Fruit fly (Drosophila melanogaster): ENCODE results near the gene cl.

DNA sequence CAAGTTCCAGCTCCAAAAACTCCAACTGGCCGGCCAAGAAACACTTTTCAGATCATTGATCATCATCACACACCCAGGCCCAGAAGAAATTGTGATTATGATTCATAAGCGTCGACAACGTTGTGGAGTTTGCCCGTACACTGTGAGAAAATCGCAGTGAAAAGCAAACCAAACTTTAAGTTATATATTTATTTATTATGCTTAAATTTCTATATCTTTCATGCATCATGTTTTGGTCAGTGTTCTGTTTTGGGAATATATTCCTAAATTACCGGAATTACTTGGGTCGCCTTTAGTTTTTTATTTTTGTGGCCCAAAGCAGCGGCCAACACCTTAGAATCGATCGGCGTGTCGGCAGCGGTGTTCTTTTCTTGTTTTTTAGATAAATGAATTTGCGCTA is 14.8 kb upstream of the cl start:
- TF ChIP-seq CG10631 (GFP tag; optimal IDR thresholded peaks at IDR 0.05) (peak; percentile 35), fkh (GFP tag; optimal IDR thresholded peaks at IDR 0.05) (no peak), dac (GFP tag; optimal IDR thresholded peaks at IDR 0.05) (no peak), CG15336 (GFP tag; IDR thresholded peaks at IDR 0.05) (no peak), net (GFP tag; optimal IDR thresholded peaks at IDR 0.05) (no peak), Ets96B (tag; optimal IDR thresholded peaks at IDR 0.05) (no peak), vri (GFP tag; optimal IDR thresholded peaks at IDR 0.05) (peak; percentile 34), Blimp-1 (GFP tag; optimal IDR thresholded peaks at IDR 0.05) (no peak), acj6 (GFP tag; optimal IDR thresholded peaks at IDR 0.05) (no peak), Met (GFP tag; optimal IDR thresholded peaks at IDR 0.05) (peak; percentile 41), Sox15 (GFP tag; optimal IDR thresholded peaks at IDR 0.05) (no peak), OdsH (GFP tag; optimal IDR thresholded peaks at IDR 0.05) (peak; percentile 33), esn (GFP tag; optimal IDR thresholded peaks at IDR 0.05) (peak; percentile 58), Lpt (GFP tag; optimal IDR thresholded peaks at IDR 0.05) (no peak)

Measured in whole organism, prepupa.